Worm (Caenorhabditis elegans) whole organism, mixed stage, embryonic: ENCODE data around the gene cest-31.

Experiments used
- bed-3 ChIP-seq: fragments of 200-800 bp; sonication (Bioruptor generic); optimal IDR thresholded peaks from 3 replicates; lab custom pipeline; 2018; ENCODE audit warnings: mild to moderate bottlenecking, missing genetic modification characterization, moderate library complexity, missing compliant biosample characterization
- blmp-1 ChIP-seq: fragments of 150-350 bp; optimal IDR thresholded peaks from 2 replicates; lab custom pipeline; 2014; ENCODE audit warnings: missing biosample characterization, missing genetic modification characterization
- ceh-39 ChIP-seq: fragments of 150-350 bp; optimal IDR thresholded peaks from 2 replicates; lab custom pipeline; 2014; ENCODE audit warnings: missing biosample characterization, missing genetic modification characterization
- ceh-43 ChIP-seq: fragments of 200-800 bp; sonication (Bioruptor generic); optimal IDR thresholded peaks from 2 replicates; lab custom pipeline; 2018; ENCODE audit warnings: mild to moderate bottlenecking, missing genetic modification characterization, moderate library complexity, missing compliant biosample characterization
- ceh-83 ChIP-seq: fragments of 200-800 bp; sonication (Bioruptor generic); optimal IDR thresholded peaks from 2 replicates; lab custom pipeline; 2018; ENCODE audit warnings: mild to moderate bottlenecking, missing genetic modification characterization, missing compliant biosample characterization
- cnd-1 ChIP-seq: fragments of 200-800 bp; sonication (Bioruptor generic); optimal IDR thresholded peaks from 2 replicates; lab custom pipeline; 2018; ENCODE audit warnings: mild to moderate bottlenecking, missing genetic modification characterization, missing compliant biosample characterization
- drap-1 ChIP-seq: fragments of 200-800 bp; sonication (Bioruptor generic); optimal IDR thresholded peaks from 3 replicates; lab custom pipeline; 2018; ENCODE audit warnings: mild to moderate bottlenecking, missing genetic modification characterization, missing compliant biosample characterization
- elt-1 ChIP-seq: sonication (generic microtip); optimal IDR thresholded peaks from 2 replicates; lab custom pipeline; 2017; ENCODE audit warnings: missing genetic modification characterization, mild to moderate bottlenecking, missing compliant biosample characterization, antibody characterized with exemption, moderate library complexity, borderline replicate concordance; ENCODE audit not compliant: insufficient read depth
- elt-3 ChIP-seq: fragments of 150-350 bp; optimal IDR thresholded peaks from 2 replicates; lab custom pipeline; 2014; ENCODE audit warnings: missing biosample characterization, missing genetic modification characterization
- flh-1 ChIP-seq: fragments of 200-800 bp; sonication (Bioruptor generic); optimal IDR thresholded peaks from 2 replicates; lab custom pipeline; 2018; ENCODE audit warnings: mild to moderate bottlenecking, missing genetic modification characterization, moderate library complexity, missing compliant biosample characterization
- ham-2 ChIP-seq: fragments of 200-800 bp; sonication (Bioruptor generic); optimal IDR thresholded peaks from 2 replicates; lab custom pipeline; 2018; ENCODE audit warnings: mild to moderate bottlenecking, missing genetic modification characterization, missing compliant biosample characterization
- hlh-1 ChIP-seq: fragments of 150-350 bp; optimal IDR thresholded peaks from 2 replicates; lab custom pipeline; 2014; ENCODE audit warnings: missing biosample characterization, missing genetic modification reagents, missing genetic modification characterization
- mab-5 ChIP-seq: fragments of 150-350 bp; optimal IDR thresholded peaks from 2 replicates; lab custom pipeline; 2014; ENCODE audit warnings: missing biosample characterization, missing genetic modification characterization
- mls-2 ChIP-seq: sonication (generic microtip); optimal IDR thresholded peaks from 2 replicates; lab custom pipeline; 2016; ENCODE audit warnings: mild to moderate bottlenecking, missing genetic modification characterization, moderate library complexity, missing compliant biosample characterization
- nhr-2 ChIP-seq: fragments of 150-350 bp; optimal IDR thresholded peaks from 2 replicates; lab custom pipeline; 2014; ENCODE audit warnings: missing biosample characterization, missing genetic modification characterization
- nhr-237 ChIP-seq: fragments of 150-350 bp; optimal IDR thresholded peaks from 2 replicates; lab custom pipeline; 2014; ENCODE audit warnings: missing biosample characterization, missing genetic modification characterization
- nhr-28 ChIP-seq: fragments of 150-350 bp; optimal IDR thresholded peaks from 2 replicates; lab custom pipeline; 2014; ENCODE audit warnings: missing biosample characterization, missing genetic modification characterization
- sem-2 ChIP-seq: fragments of 200-800 bp; sonication (Bioruptor generic); optimal IDR thresholded peaks from 2 replicates; lab custom pipeline; 2018; ENCODE audit warnings: mild to moderate bottlenecking, missing genetic modification characterization, missing compliant biosample characterization
- snpc-4 ChIP-seq: fragments of 150-350 bp; optimal IDR thresholded peaks from 2 replicates; lab custom pipeline; 2014; ENCODE audit warnings: missing biosample characterization, missing genetic modification characterization
- sptf-1 ChIP-seq: sonication (generic microtip); optimal IDR thresholded peaks from 2 replicates; lab custom pipeline; 2017; ENCODE audit warnings: mild to moderate bottlenecking, missing genetic modification characterization, moderate library complexity, missing compliant biosample characterization
- tbx-8 ChIP-seq: fragments of 200-800 bp; sonication (Bioruptor generic); optimal IDR thresholded peaks from 2 replicates; lab custom pipeline; 2018; ENCODE audit warnings: mild to moderate bottlenecking, missing genetic modification characterization, moderate library complexity, missing compliant biosample characterization
- unc-120 ChIP-seq: sonication (generic microtip); optimal IDR thresholded peaks from 2 replicates; lab custom pipeline; 2017; ENCODE audit warnings: missing genetic modification characterization, missing compliant biosample characterization; ENCODE audit not compliant: poor library complexity, severe bottlenecking
- unc-39 ChIP-seq: fragments of 150-350 bp; optimal IDR thresholded peaks from 2 replicates; lab custom pipeline; 2014; ENCODE audit warnings: missing biosample characterization, missing genetic modification characterization
- zip-8 ChIP-seq: fragments of 150-350 bp; optimal IDR thresholded peaks from 2 replicates; lab custom pipeline; 2014; ENCODE audit warnings: missing biosample characterization, missing genetic modification characterization
- ztf-11 ChIP-seq: fragments of 150-350 bp; optimal IDR thresholded peaks from 2 replicates; lab custom pipeline; 2014; ENCODE audit warnings: missing biosample characterization, missing genetic modification characterization

The cest-31 gene

ce11 chrV:6709050-6709683 is 35.1 kb downstream of the cest-31 start, which contains the start of gene dlst-1 (continued):
- peak; percentile 29 for TF ChIP-seq tbx-8
- no peak for TF ChIP-seq hlh-1

ce11 chrV:6710462-6710861 is 36.4 kb downstream of the cest-31 start, which contains the start of gene sna-1:
TSS of gene sna-1 (minus strand) at chrV:6710679.
- no peak for TF ChIP-seq bed-3 (GFP tag; lab: Kevin White, UChicago)
- no peak for TF ChIP-seq unc-39 (tag; lab: Kevin White, UChicago)

- TF ChIP-seq flh-1 (GFP tag; lab: Kevin White, UChicago) (no peak), nhr-237 (tag; lab: Kevin White, UChicago) (no peak), cnd-1 (no peak)
These were observed 44.2 kb downstream of the cest-31 start, which contains the start of gene srg-30 for ce11 chrV:6718232-6718631. TSS of gene srg-30 (minus strand) at chrV:6718332.

ce11 chrV:6722378-6722777 is 48.3 kb downstream of the cest-31 start, which contains the start of gene ZC487.2:
TSS of gene ZC487.2 (minus strand) at chrV:6722478.
- TF ChIP-seq ceh-43 (GFP tag; lab: Kevin White, UChicago) (no peak), blmp-1 (tag; lab: Kevin White, UChicago) (no peak), snpc-4 (tag; lab: Kevin White, UChicago) (no peak), sem-2 (no peak), ztf-11 (tag; lab: Kevin White, UChicago) (no peak), zip-8 (tag; lab: Kevin White, UChicago) (no peak), sptf-1 (tag; lab: Kevin White, UChicago) (no peak), elt-1 (no peak), unc-120 (no peak), flh-1 (GFP tag; lab: Kevin White, UChicago) (no peak), ceh-83 (GFP tag; lab: Kevin White, UChicago) (no peak), ceh-39 (tag; lab: Kevin White, UChicago) (no peak), drap-1 (GFP tag; lab: Kevin White, UChicago) (no peak), mls-2 (tag; lab: Kevin White, UChicago) (no peak), mab-5 (tag; lab: Kevin White, UChicago) (no peak), nhr-2 (tag; lab: Kevin White, UChicago) (no peak), nhr-28 (tag; lab: Kevin White, UChicago) (no peak), elt-3 (no peak), ham-2 (GFP tag; lab: Kevin White, UChicago) (no peak)
